Worm (Caenorhabditis elegans) whole organism, young adult: ENCODE data around the gene K11D12.13.

Experiments used
- B0019.2 ChIP-seq: fragments of 200-800 bp; sonication (Bioruptor generic); conservative IDR thresholded peaks from 2 replicates; pipeline ENCODE4 v1.3.6; 2022; ENCODE audit warnings: missing genetic modification reagents, missing genetic modification characterization, missing compliant biosample characterization
- B0261.1 ChIP-seq: sonication (generic microtip); optimal IDR thresholded peaks from 2 replicates; lab custom pipeline; 2016; ENCODE audit warnings: mild to moderate bottlenecking, missing genetic modification characterization, moderate library complexity, missing compliant biosample characterization
- F23B12.7 ChIP-seq: sonication (generic microtip); optimal IDR thresholded peaks from 2 replicates; lab custom pipeline; 2017; ENCODE audit warnings: missing genetic modification characterization, mild to moderate bottlenecking, missing compliant biosample characterization, antibody characterized with exemption, moderate library complexity; ENCODE audit not compliant: insufficient read depth
- T07F8.4 ChIP-seq: sonication (generic microtip); optimal IDR thresholded peaks from 2 replicates; lab custom pipeline; 2016; ENCODE audit warnings: mild to moderate bottlenecking, missing genetic modification characterization, moderate library complexity, missing compliant biosample characterization
- Y53F4B.3 ChIP-seq: fragments of 200-800 bp; sonication (Bioruptor generic); IDR thresholded peaks from 2 replicates; pipeline ENCODE4 v1.3.6; 2022; ENCODE audit warnings: missing genetic modification reagents, missing genetic modification characterization, missing compliant biosample characterization
- Y53G8AR.9 ChIP-seq: fragments of 200-800 bp; sonication (Bioruptor generic); conservative IDR thresholded peaks from 2 replicates; pipeline ENCODE4 v1.3.6; 2022; ENCODE audit warnings: missing genetic modification reagents, missing genetic modification characterization, missing compliant biosample characterization
- Y95B8A.8 ChIP-seq: fragments of 200-800 bp; sonication (Bioruptor generic); IDR thresholded peaks from 2 replicates; pipeline ENCODE4 v1.3.6; 2022; ENCODE audit warnings: missing genetic modification reagents, missing genetic modification characterization, missing compliant biosample characterization
- aptf-3 ChIP-seq: fragments of 200-800 bp; sonication (Bioruptor generic); IDR thresholded peaks from 2 replicates; pipeline ENCODE4 v1.3.6; 2022; ENCODE audit warnings: missing genetic modification characterization, missing compliant biosample characterization
- atf-7 ChIP-seq: sonication (generic microtip); optimal IDR thresholded peaks from 2 replicates; lab custom pipeline; 2017; ENCODE audit warnings: mild to moderate bottlenecking, missing genetic modification characterization, missing compliant biosample characterization
- cebp-1 ChIP-seq, 2 experiments: fragments of 200-800 bp in 1 of 2; sonication (Bioruptor generic) in 1 of 2; sonication (generic microtip) in 1 of 2; IDR thresholded peaks in 1 of 2; optimal IDR thresholded peaks in 1 of 2; 2 replicates each; pipeline versions ENCODE4 v1.3.6 to Lab custom; 2017 to 2022; ENCODE audit warnings: missing compliant biosample characterization in 2 of 2, missing genetic modification characterization in 2 of 2, mild to moderate bottlenecking in 1 of 2, missing genetic modification reagents in 1 of 2, moderate library complexity in 1 of 2
- ceh-40 ChIP-seq: fragments of 200-800 bp; sonication (Bioruptor generic); IDR thresholded peaks from 2 replicates; pipeline ENCODE4 v1.3.6; 2022; ENCODE audit warnings: missing genetic modification characterization, missing compliant biosample characterization
- dox-1 ChIP-seq: fragments of 200-800 bp; sonication (Bioruptor generic); IDR thresholded peaks from 2 replicates; pipeline ENCODE4 v1.3.6; 2022; ENCODE audit warnings: missing genetic modification reagents, missing genetic modification characterization, missing compliant biosample characterization
- egl-18 ChIP-seq: fragments of 200-800 bp; sonication (Bioruptor generic); IDR thresholded peaks from 2 replicates; pipeline ENCODE4 v1.3.6; 2022; ENCODE audit warnings: missing genetic modification reagents, missing genetic modification characterization, missing compliant biosample characterization
- ekl-4 ChIP-seq: fragments of 200-800 bp; sonication (Bioruptor generic); IDR thresholded peaks from 2 replicates; pipeline ENCODE4 v1.3.6; 2022; ENCODE audit warnings: missing genetic modification reagents, missing genetic modification characterization, missing compliant biosample characterization
- ets-4 ChIP-seq: fragments of 200-800 bp; sonication (Bioruptor generic); optimal IDR thresholded peaks from 2 replicates; lab custom pipeline; 2018; ENCODE audit warnings: mild to moderate bottlenecking, missing genetic modification characterization, missing compliant biosample characterization
- hrde-1 ChIP-seq: sonication (generic microtip); optimal IDR thresholded peaks from 2 replicates; lab custom pipeline; 2016; ENCODE audit warnings: missing genetic modification characterization, mild to moderate bottlenecking, missing compliant biosample characterization, moderate library complexity, missing genotype, missing genetic modification reagents, borderline replicate concordance
- let-607 ChIP-seq, 2 experiments: fragments of 200-800 bp in 1 of 2; sonication (Bioruptor generic) in 1 of 2; sonication (generic microtip) in 1 of 2; optimal IDR thresholded peaks; 2 replicates each; lab custom pipeline; 2016 to 2018; ENCODE audit warnings: mild to moderate bottlenecking in 2 of 2, missing compliant biosample characterization in 2 of 2, missing genetic modification characterization in 2 of 2, moderate library complexity in 2 of 2, missing genotype in 1 of 2
- lin-26 ChIP-seq: fragments of 200-800 bp; sonication (Bioruptor generic); IDR thresholded peaks from 2 replicates; pipeline ENCODE4 v1.3.6; 2022; ENCODE audit warnings: missing genetic modification reagents, missing genetic modification characterization, missing compliant biosample characterization
- lin-35 ChIP-seq, 3 experiments: fragments of 150-350 bp in 2 of 3; sonication (generic microtip) in 1 of 3; optimal IDR thresholded peaks; 2 replicates each; lab custom pipeline; 2014 to 2018; ENCODE audit warnings: missing biosample characterization in 3 of 3, missing genetic modification characterization in 3 of 3, missing genetic modification reagents in 3 of 3
- lin-54 ChIP-seq: fragments of 200-800 bp; sonication (Bioruptor generic); optimal IDR thresholded peaks from 2 replicates; lab custom pipeline; 2018; ENCODE audit warnings: mild to moderate bottlenecking, missing genetic modification characterization, missing compliant biosample characterization
- lir-1 ChIP-seq: fragments of 200-800 bp; sonication (Bioruptor generic); conservative IDR thresholded peaks from 2 replicates; pipeline ENCODE4 v1.3.6; 2022; ENCODE audit warnings: missing genetic modification reagents, missing genetic modification characterization, missing compliant biosample characterization
- madf-8 ChIP-seq: fragments of 200-800 bp; sonication (Bioruptor generic); conservative IDR thresholded peaks from 2 replicates; pipeline ENCODE4 v1.3.6; 2022; ENCODE audit warnings: missing genetic modification reagents, missing genetic modification characterization, missing compliant biosample characterization
- nfyb-1 ChIP-seq: fragments of 200-800 bp; sonication (Bioruptor generic); IDR thresholded peaks from 2 replicates; pipeline ENCODE4 v1.3.6; 2022; ENCODE audit warnings: missing genetic modification reagents, missing genetic modification characterization, missing compliant biosample characterization
- nhr-179 ChIP-seq: sonication (generic microtip); optimal IDR thresholded peaks from 2 replicates; lab custom pipeline; 2016; ENCODE audit warnings: mild to moderate bottlenecking, missing genetic modification characterization, missing compliant biosample characterization
- nhr-80 ChIP-seq: sonication (generic microtip); optimal IDR thresholded peaks from 2 replicates; lab custom pipeline; 2016; ENCODE audit warnings: missing genetic modification characterization, missing compliant biosample characterization
- rec-8 ChIP-seq, 2 experiments: sonication (generic microtip); optimal IDR thresholded peaks; 2 replicates each; lab custom pipeline; 2016; ENCODE audit warnings: mild to moderate bottlenecking in 2 of 2, missing genetic modification characterization in 2 of 2, missing genetic modification reagents in 2 of 2, missing genotype in 2 of 2, missing biosample characterization in 1 of 2, missing compliant biosample characterization in 1 of 2, moderate library complexity in 1 of 2
- repo-1 ChIP-seq: sonication (generic microtip); optimal IDR thresholded peaks from 2 replicates; lab custom pipeline; 2017; ENCODE audit warnings: mild to moderate bottlenecking, missing genetic modification characterization, missing compliant biosample characterization
- somi-1 ChIP-seq: fragments of 200-800 bp; sonication (Bioruptor generic); optimal IDR thresholded peaks from 2 replicates; lab custom pipeline; 2018; ENCODE audit warnings: mild to moderate bottlenecking, missing genetic modification characterization, missing compliant biosample characterization
- sptf-2 ChIP-seq: fragments of 200-800 bp; sonication (Bioruptor generic); optimal IDR thresholded peaks from 2 replicates; lab custom pipeline; 2018; ENCODE audit warnings: mild to moderate bottlenecking, missing genetic modification characterization, missing compliant biosample characterization
- tbp1 ChIP-seq: fragments of 200-800 bp; sonication (Bioruptor generic); optimal IDR thresholded peaks from 2 replicates; lab custom pipeline; 2018; ENCODE audit warnings: mild to moderate bottlenecking, missing genetic modification characterization, missing compliant biosample characterization
- tlf-1 ChIP-seq: fragments of 200-800 bp; sonication (Bioruptor generic); optimal IDR thresholded peaks from 2 replicates; lab custom pipeline; 2018; ENCODE audit warnings: mild to moderate bottlenecking, missing genetic modification characterization, missing compliant biosample characterization
- unc-62 ChIP-seq: fragments of 150-350 bp; optimal IDR thresholded peaks from 2 replicates; lab custom pipeline; 2014; ENCODE audit warnings: missing biosample characterization, missing genetic modification reagents, missing genetic modification characterization
- xnd-1 ChIP-seq: sonication (generic microtip); optimal IDR thresholded peaks from 2 replicates; lab custom pipeline; 2016; ENCODE audit warnings: missing genotype, missing genetic modification reagents, missing genetic modification characterization, missing compliant biosample characterization
- zfh-2 ChIP-seq: fragments of 200-800 bp; sonication (Bioruptor generic); conservative IDR thresholded peaks from 2 replicates; pipeline ENCODE4 v1.3.6; 2022; ENCODE audit warnings: missing genetic modification reagents, missing genetic modification characterization, missing compliant biosample characterization
- zim-3 ChIP-seq: sonication (generic microtip); optimal IDR thresholded peaks from 2 replicates; lab custom pipeline; 2017; ENCODE audit warnings: mild to moderate bottlenecking, missing genetic modification characterization, moderate library complexity, missing compliant biosample characterization

K11D12.13 gene

DNA sequence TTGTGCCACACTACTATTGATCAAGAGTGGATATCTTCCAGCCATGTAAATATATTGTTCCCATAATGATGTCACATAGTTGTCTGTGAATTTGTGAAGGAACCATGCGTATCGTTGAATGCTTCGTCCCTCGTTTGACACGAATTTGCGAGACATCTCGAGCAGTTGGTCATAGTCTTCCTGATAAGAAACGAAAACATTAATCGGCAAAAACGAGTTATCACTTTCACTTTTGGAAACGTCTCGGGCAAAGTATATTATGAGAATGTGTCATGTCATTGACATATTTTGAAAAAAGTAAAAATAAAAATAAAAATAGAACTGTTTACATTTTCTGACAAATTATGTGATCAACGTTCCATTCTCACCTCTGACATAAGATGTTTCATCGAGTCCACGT, 6.8 kb upstream of the K11D12.13 start:
- peak; percentile 32 for TF ChIP-seq unc-62 (GFP tag; lab: Kevin White, UChicago)
- TF ChIP-seq ekl-4: no peak
- TF ChIP-seq nhr-80: peak; percentile 73
- no peak for TF ChIP-seq let-607 (tag; optimal IDR thresholded peaks at IDR 0.05; lab: Kevin White, UChicago)
- no peak for TF ChIP-seq Y53F4B.3 (GFP tag; lab: Robert Waterston, UW)
- no peak for TF ChIP-seq Y53G8AR.9
- TF ChIP-seq sptf-2 (GFP tag; lab: Kevin White, UChicago): no peak
- TF ChIP-seq dox-1 (GFP tag; lab: Robert Waterston, UW): peak; percentile 46; the same call in 1 of the 2 replicates
- TF ChIP-seq, all 124 proteins: peak for 3

DNA sequence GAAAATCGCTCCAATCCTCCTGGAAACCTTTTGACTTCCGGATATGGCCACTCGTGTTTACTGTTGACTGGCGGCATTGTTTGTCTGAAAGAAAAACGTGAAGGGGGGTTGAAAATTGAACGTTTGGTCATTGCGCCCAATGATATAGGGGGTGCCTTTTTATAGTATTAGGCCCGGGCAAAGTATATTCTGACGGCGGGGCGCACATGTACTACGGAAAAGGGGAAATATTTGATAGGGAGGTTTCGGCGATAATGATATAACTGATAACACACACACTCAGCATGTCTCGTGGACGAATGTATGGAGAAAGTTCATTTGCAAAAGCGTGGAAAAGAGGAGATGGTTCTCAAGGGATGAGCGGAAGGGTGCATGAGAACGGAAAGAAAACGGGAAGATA, 5.6 kb upstream of the K11D12.13 start, which contains the start of gene cpt-4:
TSS of gene cpt-4 (minus strand) at position 84 of the 400 bp plus-strand sequence.
- TF ChIP-seq nhr-80 (peak; percentile 84), ceh-40 (GFP tag; lab: Robert Waterston, UW) (no peak), madf-8 (GFP tag; lab: Robert Waterston, UW) (no peak), repo-1 (tag; lab: Kevin White, UChicago) (no peak), ets-4 (GFP tag; lab: Kevin White, UChicago) (peak; percentile 17), T07F8.4 (tag; lab: Kevin White, UChicago) (no peak), lin-54 (GFP tag; lab: Kevin White, UChicago) (no peak), cebp-1 (GFP tag; IDR thresholded peaks at IDR 0.05; lab: Robert Waterston, UW) (no peak), cebp-1 (tag; optimal IDR thresholded peaks at IDR 0.05; lab: Kevin White, UChicago) (peak; percentile 5), dox-1 (GFP tag; lab: Robert Waterston, UW) (peak; percentile 55), Y53F4B.3 (GFP tag; lab: Robert Waterston, UW) (no peak), xnd-1 (tag; lab: Kevin White, UChicago) (no peak), Y95B8A.8 (GFP tag; lab: Robert Waterston, UW) (no peak)

DNA sequence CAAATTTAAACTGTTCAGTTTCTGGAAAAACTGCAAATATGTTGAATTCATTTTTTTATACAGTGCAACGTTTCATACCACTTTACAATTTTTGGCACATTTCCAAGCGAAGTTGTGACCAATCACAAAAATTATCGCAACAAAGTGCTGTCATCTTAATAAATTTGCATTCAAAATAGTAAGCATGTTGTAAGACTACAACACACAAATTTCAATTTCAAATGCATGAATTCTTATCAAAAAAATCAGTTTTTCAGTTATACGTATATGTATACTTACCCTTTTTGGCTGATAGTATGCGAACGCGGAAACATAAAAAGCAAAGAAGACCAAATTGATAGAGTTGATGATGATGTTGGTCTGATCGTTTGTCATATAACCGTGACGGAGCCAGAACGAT, 3.0 kb upstream of the K11D12.13 start:
- peak; percentile 86 for TF ChIP-seq nhr-80
- no peak for TF ChIP-seq B0261.1 (tag; lab: Kevin White, UChicago)
- TF ChIP-seq, all 124 proteins: peak for 1

DNA sequence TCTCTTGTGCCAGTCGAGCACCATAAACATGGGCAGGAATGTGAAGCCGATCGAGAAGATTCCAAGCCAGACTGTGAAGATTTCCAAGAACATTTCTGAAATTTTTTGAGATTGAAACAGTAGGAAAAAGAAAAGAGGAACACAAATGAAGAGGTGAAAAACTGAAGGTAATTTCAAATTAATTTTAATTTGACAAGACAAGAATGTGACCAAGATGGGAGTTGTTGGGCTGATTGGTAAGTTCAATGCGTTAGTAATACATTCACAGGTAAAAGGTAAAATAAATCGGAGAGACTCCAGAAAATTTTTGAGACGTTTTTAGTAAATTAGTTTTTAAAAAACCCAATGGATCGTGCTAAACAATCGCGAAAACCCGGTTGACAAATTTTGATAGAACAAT, 2.5 kb upstream of the K11D12.13 start, which contains the start of gene swt-7:
TSS of gene swt-7 (minus strand) at position 101 of the 400 bp plus-strand sequence.
- no peak for TF ChIP-seq lir-1
- no peak for TF ChIP-seq lin-35 (GFP tag; optimal IDR thresholded peaks at IDR 0.05; lab: Kevin White, UChicago)
- no peak for TF ChIP-seq B0019.2 (GFP tag; lab: Robert Waterston, UW)
- TF ChIP-seq hrde-1: no peak
- TF ChIP-seq nhr-179: no peak
- no peak for TF ChIP-seq nfyb-1 (GFP tag; lab: Robert Waterston, UW)
- no peak for TF ChIP-seq zim-3 (tag; lab: Kevin White, UChicago)
- no peak for TF ChIP-seq xnd-1 (tag; lab: Kevin White, UChicago)
- no peak for TF ChIP-seq tbp1 (GFP tag; lab: Kevin White, UChicago)
- no peak for TF ChIP-seq madf-8 (GFP tag; lab: Robert Waterston, UW)
- no peak for TF ChIP-seq rec-8 (tag; optimal IDR thresholded peaks at IDR 0.05; lab: Kevin White, UChicago)
- no peak for TF ChIP-seq atf-7 (tag; lab: Kevin White, UChicago)
- TF ChIP-seq egl-18 (GFP tag; lab: Robert Waterston, UW): no peak
- no peak for TF ChIP-seq F23B12.7 (tag; lab: Kevin White, UChicago)
- TF ChIP-seq zfh-2 (GFP tag; lab: Robert Waterston, UW): no peak
- TF ChIP-seq tlf-1 (GFP tag; lab: Kevin White, UChicago): no peak
- TF ChIP-seq somi-1 (GFP tag; lab: Kevin White, UChicago): no peak
- no peak for TF ChIP-seq T07F8.4 (tag; lab: Kevin White, UChicago)
- no peak for TF ChIP-seq lin-26 (GFP tag; lab: Robert Waterston, UW)
- TF ChIP-seq aptf-3 (GFP tag; lab: Robert Waterston, UW): no peak
